Fruit fly (Drosophila melanogaster): ENCODE data around the gene CG18266.

CG18266 gene

dm6 chr2L:5596533-5596932 is at the start of gene CG18266:
Gene CG18266, plus strand, starts transcription at chr2L:5596833.
- TF ChIP-seq CG34367 (tag; optimal IDR thresholded peaks at IDR 0.05) = no peak
- no peak for TF ChIP-seq gl (tag; optimal IDR thresholded peaks at IDR 0.05)
- no peak for TF ChIP-seq CG8159 (tag; optimal IDR thresholded peaks at IDR 0.05)
- TF ChIP-seq Snoo (tag; optimal IDR thresholded peaks at IDR 0.05) = no peak
- no peak for TF ChIP-seq CG9948 (tag; optimal IDR thresholded peaks at IDR 0.05)
- no peak for TF ChIP-seq Ets98B (GFP tag; IDR thresholded peaks at IDR 0.05)
- no peak for TF ChIP-seq D1 (tag; optimal IDR thresholded peaks at IDR 0.05)
- TF ChIP-seq CG32121 (GFP tag; IDR thresholded peaks at IDR 0.05) = no peak
- TF ChIP-seq CG12605 (GFP tag; IDR thresholded peaks at IDR 0.05) = no peak
- no peak for TF ChIP-seq CG10348 (GFP tag; IDR thresholded peaks at IDR 0.05)
- no peak for TF ChIP-seq CG4496 (GFP tag; IDR thresholded peaks at IDR 0.05)
- TF ChIP-seq EcR (GFP tag; optimal IDR thresholded peaks at IDR 0.05) = no peak
- TF ChIP-seq CG14655 (GFP tag; optimal IDR thresholded peaks at IDR 0.05) = no peak
- no peak for TF ChIP-seq fd96Ca (GFP tag; IDR thresholded peaks at IDR 0.05)
- TF ChIP-seq Pif1B (GFP tag; optimal IDR thresholded peaks at IDR 0.05) = no peak
- no peak for TF ChIP-seq CG15710 (tag; optimal IDR thresholded peaks at IDR 0.05)
- TF ChIP-seq CG8301 (tag; optimal IDR thresholded peaks at IDR 0.05) = no peak
- no peak for TF ChIP-seq CG13204 (GFP tag; optimal IDR thresholded peaks at IDR 0.05)

DNA sequence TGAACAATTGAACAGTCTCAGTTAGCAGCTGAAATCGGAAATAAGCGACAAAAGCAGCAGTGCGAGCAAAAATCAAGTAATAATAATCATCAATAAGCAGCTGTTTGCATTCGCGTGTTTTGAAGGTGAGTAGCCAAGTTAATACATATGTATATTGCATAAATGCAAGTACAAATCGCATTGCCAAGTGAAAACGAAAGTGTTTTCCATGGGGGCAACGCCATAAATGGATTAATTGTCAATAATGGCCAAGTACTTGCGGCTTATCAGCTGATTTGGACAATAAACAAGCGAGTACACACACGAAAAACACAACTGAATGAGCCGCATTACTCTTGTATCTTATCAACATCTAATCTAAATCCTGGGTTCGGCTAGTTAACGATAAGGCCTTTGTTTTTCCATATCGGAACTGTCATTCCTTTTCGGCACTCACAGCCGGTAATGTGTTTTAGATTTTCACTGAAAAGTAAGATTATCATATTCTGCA is 49.3 kb upstream of the CG18266 start:
- no peak for TF ChIP-seq Pif1B (GFP tag; optimal IDR thresholded peaks at IDR 0.05)
- TF ChIP-seq CG8159 (tag; optimal IDR thresholded peaks at IDR 0.05) = no peak
- TF ChIP-seq CG34367 (tag; optimal IDR thresholded peaks at IDR 0.05) = no peak
- no peak for TF ChIP-seq CG32121 (GFP tag; IDR thresholded peaks at IDR 0.05)
- TF ChIP-seq CG14655 (GFP tag; optimal IDR thresholded peaks at IDR 0.05) = no peak
- no peak for TF ChIP-seq fd96Ca (GFP tag; IDR thresholded peaks at IDR 0.05)
- TF ChIP-seq CG9948 (tag; optimal IDR thresholded peaks at IDR 0.05) = no peak
- TF ChIP-seq EcR (GFP tag; optimal IDR thresholded peaks at IDR 0.05) = no peak
- TF ChIP-seq Pif1A (GFP tag; optimal IDR thresholded peaks at IDR 0.05) = no peak
- no peak for TF ChIP-seq rn (GFP tag; IDR thresholded peaks at IDR 0.05)
- TF ChIP-seq CG12605 (GFP tag; IDR thresholded peaks at IDR 0.05) = no peak
- no peak for TF ChIP-seq gl (tag; optimal IDR thresholded peaks at IDR 0.05)
- no peak for TF ChIP-seq D1 (tag; optimal IDR thresholded peaks at IDR 0.05)
- no peak for TF ChIP-seq CG4496 (GFP tag; IDR thresholded peaks at IDR 0.05)
- TF ChIP-seq CG8301 (tag; optimal IDR thresholded peaks at IDR 0.05) = no peak

dm6 chr2L:5550735-5551134 is 45.9 kb upstream of the CG18266 start, which contains the start of gene CG14014:
Gene CG14014, minus strand, starts transcription at chr2L:5550835.
- TF ChIP-seq CG15710 (tag; optimal IDR thresholded peaks at IDR 0.05) = no peak
- no peak for TF ChIP-seq CG34367 (tag; optimal IDR thresholded peaks at IDR 0.05)
- TF ChIP-seq CG4496 (GFP tag; IDR thresholded peaks at IDR 0.05) = no peak
- no peak for TF ChIP-seq Pif1A (GFP tag; optimal IDR thresholded peaks at IDR 0.05)
- no peak for TF ChIP-seq CG8301 (tag; optimal IDR thresholded peaks at IDR 0.05)
- no peak for TF ChIP-seq Ets98B (GFP tag; IDR thresholded peaks at IDR 0.05)
- TF ChIP-seq D1 (tag; optimal IDR thresholded peaks at IDR 0.05) = no peak
- TF ChIP-seq CG17806 (tag; optimal IDR thresholded peaks at IDR 0.05) = no peak
- no peak for TF ChIP-seq CG9948 (tag; optimal IDR thresholded peaks at IDR 0.05)
- no peak for TF ChIP-seq CG10348 (GFP tag; IDR thresholded peaks at IDR 0.05)
- TF ChIP-seq Snoo (tag; optimal IDR thresholded peaks at IDR 0.05) = no peak
- no peak for TF ChIP-seq CG12605 (GFP tag; IDR thresholded peaks at IDR 0.05)
- TF ChIP-seq CG32121 (GFP tag; IDR thresholded peaks at IDR 0.05) = no peak
- TF ChIP-seq fd96Ca (GFP tag; IDR thresholded peaks at IDR 0.05) = no peak
- no peak for TF ChIP-seq EcR (GFP tag; optimal IDR thresholded peaks at IDR 0.05)
- no peak for TF ChIP-seq Pif1B (GFP tag; optimal IDR thresholded peaks at IDR 0.05)

dm6 chr2L:5551538-5551937 is 45.1 kb upstream of the CG18266 start, which contains the start of gene CG18269:
Gene CG18269, plus strand, starts transcription at chr2L:5551838.
- TF ChIP-seq CG14655 (GFP tag; optimal IDR thresholded peaks at IDR 0.05) (no peak), Ets98B (GFP tag; IDR thresholded peaks at IDR 0.05) (no peak), CG8159 (tag; optimal IDR thresholded peaks at IDR 0.05) (no peak)

- no peak for TF ChIP-seq CG17806 (tag; optimal IDR thresholded peaks at IDR 0.05)
- TF ChIP-seq Ets98B (GFP tag; IDR thresholded peaks at IDR 0.05) = no peak
- no peak for TF ChIP-seq CG9948 (tag; optimal IDR thresholded peaks at IDR 0.05)
- no peak for TF ChIP-seq CG12605 (GFP tag; IDR thresholded peaks at IDR 0.05)
- no peak for TF ChIP-seq rn (GFP tag; IDR thresholded peaks at IDR 0.05)
- TF ChIP-seq Pif1A (GFP tag; optimal IDR thresholded peaks at IDR 0.05) = no peak
Observed at dm6 chr2L:5553750-5554149, 42.9 kb upstream of the CG18266 start, which contains the start of the genes CG14013 and CG14017. Gene CG14013, minus strand, starts transcription at chr2L:5553850. Gene CG14017, plus strand, starts transcription at chr2L:5553897.

dm6 chr2L:5554818-5555217 is 41.8 kb upstream of the CG18266 start, which contains the start of gene GluRIIA:
Gene GluRIIA, plus strand, starts transcription at chr2L:5555072.
- TF ChIP-seq rn (GFP tag; IDR thresholded peaks at IDR 0.05) (no peak), Pif1A (GFP tag; optimal IDR thresholded peaks at IDR 0.05) (no peak), CG15710 (tag; optimal IDR thresholded peaks at IDR 0.05) (no peak), Ets98B (GFP tag; IDR thresholded peaks at IDR 0.05) (no peak), gl (tag; optimal IDR thresholded peaks at IDR 0.05) (no peak), CG13204 (GFP tag; optimal IDR thresholded peaks at IDR 0.05) (no peak), Pif1B (GFP tag; optimal IDR thresholded peaks at IDR 0.05) (no peak), CG32121 (GFP tag; IDR thresholded peaks at IDR 0.05) (no peak), CG8159 (tag; optimal IDR thresholded peaks at IDR 0.05) (no peak), EcR (GFP tag; optimal IDR thresholded peaks at IDR 0.05) (no peak), CG10348 (GFP tag; IDR thresholded peaks at IDR 0.05) (no peak), CG14655 (GFP tag; optimal IDR thresholded peaks at IDR 0.05) (no peak), CG4496 (GFP tag; IDR thresholded peaks at IDR 0.05) (no peak), fd96Ca (GFP tag; IDR thresholded peaks at IDR 0.05) (no peak), CG17806 (tag; optimal IDR thresholded peaks at IDR 0.05) (no peak), CG8301 (tag; optimal IDR thresholded peaks at IDR 0.05) (no peak), D1 (tag; optimal IDR thresholded peaks at IDR 0.05) (no peak)

Data from whole organism, pupa.